Worm (Caenorhabditis elegans): ENCODE results near the gene T05C7.4.
"Not testable (repeated sequence)": the region's sequence is repeated elsewhere in the genome, so short reads cannot be mapped to it uniquely, and the experiment has no call there.

DNA sequence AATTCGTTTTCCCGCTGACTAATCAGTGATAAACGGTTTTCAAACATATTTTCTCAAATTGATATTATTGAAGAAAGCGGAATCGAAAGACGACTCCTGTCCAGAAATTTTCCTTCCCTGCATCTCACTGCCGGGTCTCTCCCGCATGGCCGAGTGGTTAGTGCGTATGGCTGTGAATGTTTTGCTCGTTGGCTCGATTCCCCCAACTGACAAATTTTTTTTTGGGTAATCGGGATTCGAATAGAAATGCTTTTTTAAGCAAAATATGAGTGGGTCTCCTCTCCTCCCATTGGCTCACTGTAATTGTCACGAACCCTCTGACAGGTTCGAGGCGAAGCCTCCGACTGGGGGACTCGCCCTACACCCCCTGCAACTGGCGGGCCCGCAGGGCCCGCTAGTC, 36.2 kb downstream of the T05C7.4 start:
- TF ChIP-seq hmg-1.2 (GFP tag; IDR thresholded peaks at IDR 0.05) = peak; percentile 22; the same call in 1 of the 2 replicates
- not testable (repeated sequence) for TF ChIP-seq F33H1.4 (GFP tag; IDR thresholded peaks at IDR 0.05); snpc-4 (GFP tag; optimal IDR thresholded peaks at IDR 0.05); snpc-4 (tag; optimal IDR thresholded peaks at IDR 0.05)

All from whole organism, young adult.